Worm (Caenorhabditis elegans) whole organism, L2 larva: ENCODE measurements around the gene rpb-11.

Experiments used
- ZK546.5 ChIP-seq: sonication (generic microtip); optimal IDR thresholded peaks from 2 replicates; lab custom pipeline; 2017; ENCODE audit warnings: missing biosample characterization, missing genetic modification characterization
- ama-1 ChIP-seq: fragments of 150-350 bp; optimal IDR thresholded peaks from 2 replicates; lab custom pipeline; 2018; ENCODE audit warnings: inconsistent platforms
- crh-2 ChIP-seq: sonication (generic microtip); optimal IDR thresholded peaks from 2 replicates; lab custom pipeline; 2017; ENCODE audit warnings: missing biosample characterization, missing genetic modification characterization
- lin-11 ChIP-seq: fragments of 150-350 bp; sonication (generic microtip); optimal IDR thresholded peaks from 2 replicates; lab custom pipeline; 2014; ENCODE audit warnings: missing biosample characterization, missing genetic modification characterization, inconsistent platforms, mixed read lengths
- mdl-1 ChIP-seq, 2 experiments: fragments of 150-350 bp in 1 of 2; sonication (generic microtip) in 1 of 2; optimal IDR thresholded peaks; 2 replicates each; lab custom pipeline; 2017; ENCODE audit warnings: missing biosample characterization in 2 of 2, missing genetic modification characterization in 2 of 2
- nhr-25 ChIP-seq: fragments of 150-350 bp; sonication (generic microtip); optimal IDR thresholded peaks from 3 replicates; lab custom pipeline; 2014; ENCODE audit warnings: missing biosample characterization, missing genetic modification characterization
- snpc-4 ChIP-seq: fragments of 150-350 bp; optimal IDR thresholded peaks from 2 replicates; lab custom pipeline; 2014; ENCODE audit warnings: missing biosample characterization, missing genetic modification characterization

DNA sequence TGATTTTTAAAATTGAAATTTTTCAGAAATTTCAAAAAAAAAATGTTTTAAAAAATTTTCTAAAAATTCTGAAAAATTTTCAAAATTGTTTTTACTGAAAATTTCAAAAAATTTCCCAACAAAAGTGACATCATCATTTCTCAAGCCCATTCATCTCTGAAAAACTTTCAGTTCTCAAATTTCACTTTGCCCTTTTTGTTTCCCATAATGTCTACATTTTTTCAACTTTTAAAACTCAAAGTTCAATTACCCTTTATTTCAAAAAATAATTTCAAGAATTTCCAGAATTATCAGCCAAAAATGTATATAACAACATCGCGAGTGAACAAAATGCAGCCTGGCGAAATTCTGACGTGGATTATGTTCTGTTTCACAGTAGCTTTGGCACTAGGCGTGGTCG lies 41.1 kb downstream of the rpb-11 start, which contains the start of gene bkip-1:
- TF ChIP-seq lin-11 (no peak), crh-2 (no peak), mdl-1 (tag; optimal IDR thresholded peaks at IDR 0.05; lab: Kevin White, UChicago) (no peak), ZK546.5 (no peak), snpc-4 (tag; lab: Kevin White, UChicago) (no peak), ama-1 (no peak), nhr-25 (tag; lab: Kevin White, UChicago) (no peak)
